Worm (Caenorhabditis elegans) whole organism, L2 larva: ENCODE data around the gene col-172.

ENCODE experiments used
- dmd-4 ChIP-seq: sonication (generic microtip); optimal IDR thresholded peaks from 2 replicates; lab custom pipeline; 2017; ENCODE audit warnings: missing biosample characterization, missing genetic modification characterization
- lin-39 ChIP-seq: fragments of 150-350 bp; optimal IDR thresholded peaks from 2 replicates; lab custom pipeline; 2014; ENCODE audit warnings: missing biosample characterization, missing genetic modification reagents, missing genetic modification characterization
- lsy-2 ChIP-seq, 2 experiments: fragments of 150-350 bp in 1 of 2; sonication (generic microtip) in 1 of 2; optimal IDR thresholded peaks; 2 replicates each; lab custom pipeline; 2014 to 2017; ENCODE audit warnings: missing biosample characterization in 2 of 2, missing genetic modification characterization in 2 of 2
- nhr-12 ChIP-seq: fragments of 150-350 bp; optimal IDR thresholded peaks from 2 replicates; lab custom pipeline; 2014; ENCODE audit warnings: missing biosample characterization, missing genetic modification characterization
- nhr-21 ChIP-seq: fragments of 150-350 bp; optimal IDR thresholded peaks from 2 replicates; lab custom pipeline; 2014; ENCODE audit warnings: missing biosample characterization, missing genetic modification characterization
- sma-3 ChIP-seq: sonication (generic microtip); optimal IDR thresholded peaks from 2 replicates; lab custom pipeline; 2016; ENCODE audit warnings: missing genetic modification reagents, missing genetic modification characterization, missing compliant biosample characterization
- ztf-11 ChIP-seq: sonication (generic microtip); optimal IDR thresholded peaks from 2 replicates; lab custom pipeline; 2017; ENCODE audit warnings: missing biosample characterization, missing genetic modification characterization

DNA sequence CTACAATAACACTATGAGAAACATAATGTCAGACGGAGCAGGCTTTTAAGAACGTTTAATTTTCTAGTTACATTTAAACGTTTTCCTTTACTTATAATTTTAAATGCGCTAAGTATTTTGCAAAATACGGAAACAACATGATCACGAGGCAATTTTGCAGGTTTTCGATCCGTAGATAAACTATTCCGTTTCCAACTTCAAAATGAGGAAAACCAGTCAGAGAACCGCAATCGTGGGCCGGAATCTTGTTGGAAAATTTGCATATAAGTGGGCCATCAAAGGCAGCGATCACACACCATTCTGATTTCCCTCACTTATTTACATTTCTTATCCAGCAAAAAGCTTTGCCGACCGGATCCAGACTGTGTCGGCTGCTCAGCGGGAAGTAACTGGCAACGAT lies at the start of gene col-172:
- TF ChIP-seq dmd-4 (tag; lab: Kevin White, UChicago) (no peak), lsy-2 (tag; optimal IDR thresholded peaks at IDR 0.05; lab: Kevin White, UChicago) (no peak), nhr-21 (tag; lab: Kevin White, UChicago) (no peak), lin-39 (no peak), ztf-11 (tag; lab: Kevin White, UChicago) (no peak), sma-3 (GFP tag; lab: Kevin White, UChicago) (no peak), nhr-12 (tag; lab: Kevin White, UChicago) (no peak)
